Fruit fly (Drosophila melanogaster) whole organism, embryonic: ENCODE results near the gene CG6048.

Experiments
- Antp ChIP-seq: fragments of 200-800 bp; sonication (Bioruptor generic); optimal IDR thresholded peaks from 3 replicates; lab custom pipeline; 2016; ENCODE audit warnings: missing biosample characterization, missing genetic modification characterization
- C15 ChIP-seq: fragments of 200-800 bp; sonication (Bioruptor generic); IDR thresholded peaks from 3 replicates; pipeline ENCODE4 v1.3.6; 2022; ENCODE audit warnings: missing biosample characterization, missing genetic modification characterization
- CG10959 ChIP-seq: fragments of 200-800 bp; sonication (Bioruptor generic); IDR thresholded peaks from 2 replicates; pipeline ENCODE4 v1.3.6; 2022; ENCODE audit warnings: missing biosample characterization, missing genetic modification characterization
- CG12219 ChIP-seq: fragments of 200-800 bp; sonication (Bioruptor generic); optimal IDR thresholded peaks from 3 replicates; lab custom pipeline; 2018; ENCODE audit warnings: missing biosample characterization, mild to moderate bottlenecking, missing genetic modification characterization
- CG6854 ChIP-seq: fragments of 200-800 bp; sonication (Bioruptor generic); optimal IDR thresholded peaks from 3 replicates; lab custom pipeline; 2017; ENCODE audit warnings: missing biosample characterization, mild to moderate bottlenecking, missing genetic modification characterization
- CG8478 ChIP-seq: fragments of >200 bp; optimal IDR thresholded peaks from 2 replicates; lab custom pipeline; 2018
- Meics ChIP-seq: fragments of 200-800 bp; sonication (Bioruptor generic); optimal IDR thresholded peaks from 2 replicates; lab custom pipeline; 2017; ENCODE audit warnings: missing biosample characterization, mild to moderate bottlenecking, missing genetic modification characterization
- Six4 ChIP-seq: fragments of 200-800 bp; sonication (Bioruptor generic); optimal IDR thresholded peaks from 2 replicates; lab custom pipeline; 2016; ENCODE audit warnings: missing biosample characterization, missing genetic modification characterization
- ewg ChIP-seq: fragments of 200-800 bp; sonication (Bioruptor generic); optimal IDR thresholded peaks from 3 replicates; lab custom pipeline; 2017; ENCODE audit warnings: mild to moderate bottlenecking, missing biosample characterization, missing genetic modification reagents, missing genetic modification characterization
- pita ChIP-seq: fragments of 200-800 bp; sonication (Bioruptor generic); optimal IDR thresholded peaks from 2 replicates; lab custom pipeline; 2017; ENCODE audit warnings: missing biosample characterization, mild to moderate bottlenecking, missing genetic modification characterization
- seq ChIP-seq: fragments of 200-800 bp; sonication (Bioruptor generic); IDR thresholded peaks from 2 replicates; pipeline ENCODE4 v1.3.6; 2022; ENCODE audit warnings: missing biosample characterization, missing genetic modification characterization
- tap ChIP-seq: fragments of 200-800 bp; optimal IDR thresholded peaks from 3 replicates; lab custom pipeline; 2019; ENCODE audit warnings: missing biosample characterization, mild to moderate bottlenecking, missing genetic modification characterization, moderate library complexity

dm6 chrX:5981410-5981809 lies 29.0 kb downstream of the CG6048 start:
- no peak for TF ChIP-seq pita (GFP tag; lab: Kevin White, UChicago)
- TF ChIP-seq C15: no peak
- no peak for TF ChIP-seq ewg (GFP tag; lab: Kevin White, UChicago)
- no peak for TF ChIP-seq CG6854 (GFP tag; lab: Kevin White, UChicago)
- TF ChIP-seq tap (tag; lab: Kevin White, UChicago): no peak
- no peak for TF ChIP-seq CG10959 (GFP tag; lab: Robert Waterston, UW)
- TF ChIP-seq Meics: no peak
- TF ChIP-seq Antp (GFP tag; lab: Kevin White, UChicago): no peak
- TF ChIP-seq seq (GFP tag; lab: Robert Waterston, UW): no peak
- no peak for TF ChIP-seq CG8478 (lab: Kevin White, UChicago)
- no peak for TF ChIP-seq CG12219
- no peak for TF ChIP-seq Six4 (GFP tag; lab: Kevin White, UChicago)
